Worm (Caenorhabditis elegans): ENCODE measurements around the gene snf-6.

Gene snf-6

DNA sequence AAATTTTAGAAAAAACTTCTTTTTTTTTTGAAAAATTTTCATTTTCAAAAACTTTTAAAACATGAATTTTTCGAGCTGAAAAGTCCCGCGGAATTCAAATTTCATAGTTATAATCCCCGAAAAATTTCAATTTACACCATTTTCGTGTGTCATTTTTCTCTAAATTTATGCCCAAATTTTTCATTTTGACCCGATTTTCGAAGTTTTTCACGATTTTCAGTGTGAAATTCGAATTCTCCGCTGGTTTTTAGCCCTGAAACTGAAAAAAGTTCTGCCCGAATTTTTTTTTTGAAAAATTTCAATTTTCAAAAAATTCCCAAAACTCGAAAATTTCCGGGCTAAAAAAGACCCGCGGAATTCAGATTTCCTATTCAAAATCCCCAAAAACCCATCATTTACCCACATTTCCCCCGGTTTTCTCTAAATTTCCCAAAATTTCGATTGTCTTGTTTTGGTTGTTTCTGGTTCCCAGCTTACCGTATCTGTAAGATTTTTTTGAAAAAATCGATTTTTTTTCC lies 23.8 kb downstream of the snf-6 start (continued):
- TF ChIP-seq cebp-1 (GFP tag; IDR thresholded peaks at IDR 0.05) (no peak), cebp-1 (tag; optimal IDR thresholded peaks at IDR 0.05) (peak; percentile 36), ztf-22 (GFP tag; optimal IDR thresholded peaks at IDR 0.05) (no peak), F57C9.4 (tag; optimal IDR thresholded peaks at IDR 0.05) (no peak), bed-1 (GFP tag; IDR thresholded peaks at IDR 0.05) (no peak), ekl-4 (GFP tag; IDR thresholded peaks at IDR 0.05) (no peak), madf-6 (GFP tag; IDR thresholded peaks at IDR 0.05) (peak; percentile 40), Y56A3A.18 (GFP tag; IDR thresholded peaks at IDR 0.05) (0 out of 2 replicates have a peak, but pooled peaks have one; percentile 25), aptf-2 (GFP tag; conservative IDR thresholded peaks at IDR 0.05) (no peak), cebp-2 (GFP tag; IDR thresholded peaks at IDR 0.05) (no peak), egrh-3 (GFP tag; IDR thresholded peaks at IDR 0.05) (no peak), nfyb-1 (GFP tag; IDR thresholded peaks at IDR 0.05) (no peak; the same call in 1 of the 2 replicates), ztf-18 (tag; optimal IDR thresholded peaks at IDR 0.05) (no peak), D2030.7 (GFP tag; IDR thresholded peaks at IDR 0.05) (no peak), let-526 (GFP tag; IDR thresholded peaks at IDR 0.05) (no peak), hmg-20 (GFP tag; IDR thresholded peaks at IDR 0.05) (no peak), snpc-3.4 (tag; optimal IDR thresholded peaks at IDR 0.05) (no peak), nhr-80 (tag; optimal IDR thresholded peaks at IDR 0.05) (no peak), C06A6.2 (GFP tag; conservative IDR thresholded peaks at IDR 0.05) (no peak), snpc-1.1 (tag; optimal IDR thresholded peaks at IDR 0.05; ENCODE audit: insufficient read depth) (no peak), ceh-79 (tag; optimal IDR thresholded peaks at IDR 0.05) (no peak), gei-17 (GFP tag; optimal IDR thresholded peaks at IDR 0.05) (no peak), hsf-1 (GFP tag; IDR thresholded peaks at IDR 0.05) (no peak), B0261.1 (tag; optimal IDR thresholded peaks at IDR 0.05) (no peak), F23B12.7 (tag; optimal IDR thresholded peaks at IDR 0.05; ENCODE audit: insufficient read depth) (no peak), ceh-58 (GFP tag; IDR thresholded peaks at IDR 0.05) (no peak), zfh-2 (GFP tag; conservative IDR thresholded peaks at IDR 0.05) (no peak), nhr-27 (tag; optimal IDR thresholded peaks at IDR 0.05) (no peak), snpc-1.3 (tag; optimal IDR thresholded peaks at IDR 0.05; ENCODE audit: insufficient read depth) (no peak), egl-44 (GFP tag; IDR thresholded peaks at IDR 0.05) (no peak), F22D6.2 (tag; optimal IDR thresholded peaks at IDR 0.05) (no peak), fkh-3 (tag; optimal IDR thresholded peaks at IDR 0.05) (no peak), rpc-1 (optimal IDR thresholded peaks at IDR 0.05) (no peak), rpc-1 (tag; optimal IDR thresholded peaks at IDR 0.05) (no peak), F55B11.4 (tag; optimal IDR thresholded peaks at IDR 0.05; ENCODE audit: borderline replicate concordance, insufficient read depth) (no peak), attf-6 (GFP tag; IDR thresholded peaks at IDR 0.05) (no peak), bed-2 (GFP tag; IDR thresholded peaks at IDR 0.05) (no peak), dpff-1 (tag; optimal IDR thresholded peaks at IDR 0.05) (no peak), xnd-1 (tag; optimal IDR thresholded peaks at IDR 0.05) (no peak), nfya-2 (GFP tag; IDR thresholded peaks at IDR 0.05) (0 out of 2 replicates have a peak, but pooled peaks have one; percentile 28), tbp1 (GFP tag; optimal IDR thresholded peaks at IDR 0.05) (no peak), athp-1 (tag; optimal IDR thresholded peaks at IDR 0.05) (peak; percentile 61), snpc-4 (GFP tag; optimal IDR thresholded peaks at IDR 0.05) (no peak), snpc-4 (tag; optimal IDR thresholded peaks at IDR 0.05) (no peak), ceh-40 (GFP tag; IDR thresholded peaks at IDR 0.05) (0 out of 2 replicates have a peak, but pooled peaks have one; percentile 17), tlf-1 (GFP tag; optimal IDR thresholded peaks at IDR 0.05) (no peak), lin-26 (GFP tag; IDR thresholded peaks at IDR 0.05) (no peak), somi-1 (GFP tag; optimal IDR thresholded peaks at IDR 0.05) (no peak), mxl-1 (tag; optimal IDR thresholded peaks at IDR 0.05) (no peak), pha-4 (tag; optimal IDR thresholded peaks at IDR 0.05) (no peak)
